Worm (Caenorhabditis elegans) whole organism, L3 larva: ENCODE measurements around the gene Y57G11C.5.

Experiments
- ceh-82 ChIP-seq: fragments of 150-350 bp; optimal IDR thresholded peaks from 2 replicates; lab custom pipeline; 2014; ENCODE audit warnings: missing biosample characterization, missing genetic modification characterization
- egl-27 ChIP-seq: sonication (generic microtip); optimal IDR thresholded peaks from 4 replicates; lab custom pipeline; 2017; ENCODE audit warnings: missing biosample characterization, missing genetic modification reagents, missing genetic modification characterization
- elt-3 ChIP-seq, 3 experiments: fragments of 150-350 bp in 1 of 3; sonication (generic microtip) in 2 of 3; optimal IDR thresholded peaks; 2 replicates in 2 of 3; 4 replicates in 1 of 3; lab custom pipeline; 2014 to 2017; ENCODE audit warnings: missing biosample characterization in 3 of 3, missing genetic modification characterization in 3 of 3
- mdl-1 ChIP-seq: fragments of 150-350 bp; optimal IDR thresholded peaks from 2 replicates; lab custom pipeline; 2014; ENCODE audit warnings: missing biosample characterization, missing genetic modification characterization
- mml-1 ChIP-seq: fragments of 150-350 bp; sonication (generic microtip); optimal IDR thresholded peaks from 3 replicates; lab custom pipeline; 2014; ENCODE audit warnings: missing biosample characterization, missing genetic modification characterization
- nfya-1 ChIP-seq: sonication (generic microtip); optimal IDR thresholded peaks from 2 replicates; lab custom pipeline; 2017; ENCODE audit warnings: missing genetic modification characterization, mild to moderate bottlenecking, missing compliant biosample characterization, antibody characterized with exemption, moderate library complexity; ENCODE audit not compliant: insufficient read depth
- nhr-12 ChIP-seq: fragments of 150-350 bp; optimal IDR thresholded peaks from 2 replicates; lab custom pipeline; 2014; ENCODE audit warnings: missing biosample characterization, missing genetic modification characterization
- nhr-43 ChIP-seq: sonication (generic microtip); optimal IDR thresholded peaks from 2 replicates; lab custom pipeline; 2016; ENCODE audit warnings: mild to moderate bottlenecking, missing genetic modification characterization, missing compliant biosample characterization; ENCODE audit not compliant: poor library complexity, severe bottlenecking
- nhr-76 ChIP-seq: fragments of 150-350 bp; sonication (generic microtip); optimal IDR thresholded peaks from 5 replicates; lab custom pipeline; 2014; ENCODE audit warnings: missing biosample characterization, missing genetic modification characterization
- pha-4 ChIP-seq: fragments of 150-350 bp; optimal IDR thresholded peaks from 2 replicates; lab custom pipeline; 2014; ENCODE audit warnings: missing biosample characterization, missing genetic modification reagents, missing genetic modification characterization
- snpc-4 ChIP-seq: fragments of 150-350 bp; optimal IDR thresholded peaks from 2 replicates; lab custom pipeline; 2014; ENCODE audit warnings: missing biosample characterization, missing genetic modification characterization
- unc-62 ChIP-seq: fragments of 150-350 bp; sonication (generic microtip); optimal IDR thresholded peaks from 4 replicates; lab custom pipeline; 2014; ENCODE audit warnings: missing biosample characterization, missing genetic modification reagents, missing genetic modification characterization
- ztf-11 ChIP-seq: fragments of 150-350 bp; optimal IDR thresholded peaks from 2 replicates; lab custom pipeline; 2014; ENCODE audit warnings: missing biosample characterization, missing genetic modification characterization
- ztf-4 ChIP-seq: fragments of 150-350 bp; optimal IDR thresholded peaks from 2 replicates; lab custom pipeline; 2014; ENCODE audit warnings: missing biosample characterization, missing genetic modification characterization

ce11 chrIV:14806903-14807302 lies 41.7 kb upstream of the Y57G11C.5 start, which contains the start of gene oig-5:
- no peak for TF ChIP-seq ztf-11
- TF ChIP-seq snpc-4 (tag; lab: Kevin White, UChicago): no peak
- TF ChIP-seq pha-4: no peak
- TF ChIP-seq nhr-43 (tag; lab: Kevin White, UChicago): no peak
- no peak for TF ChIP-seq nhr-12 (tag; lab: Kevin White, UChicago)
- TF ChIP-seq mml-1 (tag; lab: Kevin White, UChicago): no peak
- TF ChIP-seq elt-3 (tag; optimal IDR thresholded peaks at IDR 0.05; lab: Kevin White, UChicago): no peak
- TF ChIP-seq ztf-4: no peak
- TF ChIP-seq mdl-1: no peak
- no peak for TF ChIP-seq unc-62
- no peak for TF ChIP-seq egl-27 (tag; lab: Kevin White, UChicago)
- TF ChIP-seq nfya-1 (tag; lab: Kevin White, UChicago): no peak
- no peak for TF ChIP-seq nhr-76 (tag; lab: Kevin White, UChicago)
- no peak for TF ChIP-seq ceh-82 (tag; lab: Kevin White, UChicago)
